Worm (Caenorhabditis elegans) whole organism, L4/young adult: ENCODE measurements around the gene unc-64.
"Not testable (repeated sequence)": the region's sequence is repeated elsewhere in the genome, so short reads cannot be mapped to it uniquely, and the experiment has no call there.

Source experiments
- W03F9.2 ChIP-seq: fragments of 150-350 bp; optimal IDR thresholded peaks from 2 replicates; lab custom pipeline; 2014; ENCODE audit warnings: missing biosample characterization, missing genetic modification characterization
- dao-5 ChIP-seq: sonication (generic microtip); optimal IDR thresholded peaks from 2 replicates; lab custom pipeline; 2016; ENCODE audit warnings: missing genotype, missing genetic modification characterization, moderate library complexity, missing compliant biosample characterization
- him-1 ChIP-seq: sonication (generic microtip); optimal IDR thresholded peaks from 2 replicates; lab custom pipeline; 2016; ENCODE audit warnings: missing genotype, missing genetic modification reagents, missing genetic modification characterization, missing compliant biosample characterization

unc-64 gene

ce11 chrIII:13272227-13272626 is 4.8 kb upstream of the unc-64 start:
- TF ChIP-seq dao-5 (no peak), him-1 (tag; lab: Kevin White, UChicago) (no peak), W03F9.2 (tag; lab: Kevin White, UChicago) (no peak)

DNA sequence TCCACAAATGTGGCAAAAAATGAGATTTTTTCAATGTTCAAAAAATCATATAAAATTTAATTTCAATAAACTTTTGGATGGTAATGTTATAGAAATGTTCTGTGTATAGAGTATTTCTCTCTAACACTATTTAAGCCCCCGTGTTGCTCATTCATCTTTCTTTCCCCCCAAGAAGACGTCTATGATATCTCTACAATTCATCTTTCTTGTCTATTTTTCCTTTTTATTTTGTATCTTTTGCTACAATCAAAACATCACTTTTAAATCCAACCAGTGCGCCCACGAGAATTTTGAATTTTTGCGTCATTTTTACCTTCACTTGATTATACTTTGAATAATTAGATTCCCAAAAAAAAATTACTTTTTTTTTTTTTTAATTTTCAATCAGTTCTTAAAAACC is 4.3 kb upstream of the unc-64 start:
- TF ChIP-seq dao-5 (no peak), W03F9.2 (tag; lab: Kevin White, UChicago) (no peak)

DNA sequence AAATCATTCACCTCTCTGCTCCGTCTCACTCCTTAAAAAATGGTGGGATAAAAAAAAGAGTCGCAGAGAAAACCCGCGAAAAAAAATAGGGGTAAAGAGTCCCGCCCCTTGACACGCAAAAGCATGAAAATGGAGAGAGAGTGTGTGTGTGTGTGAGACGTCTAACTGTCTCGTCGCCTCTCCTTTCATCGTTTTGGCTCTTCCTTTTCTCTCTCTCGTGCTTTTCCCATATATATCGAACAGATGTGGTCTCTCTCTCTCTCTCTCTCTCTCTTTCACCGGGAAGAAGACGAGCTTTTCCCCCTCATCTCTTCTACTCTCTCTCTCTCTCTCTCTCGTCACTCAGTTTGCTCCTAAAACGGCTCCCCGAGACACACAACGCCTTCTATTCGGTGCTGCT is 1.3 kb upstream of the unc-64 start:
- TF ChIP-seq dao-5, result no peak
- TF ChIP-seq him-1 (tag; lab: Kevin White, UChicago), result peak; percentile 49
- TF ChIP-seq W03F9.2 (tag; lab: Kevin White, UChicago), result no peak

ce11 chrIII:13277881-13278500 is 933 bp downstream of the unc-64 start:
- TF ChIP-seq W03F9.2 (tag; lab: Kevin White, UChicago) (no peak), dao-5 (no peak), him-1 (tag; lab: Kevin White, UChicago) (no peak)

DNA sequence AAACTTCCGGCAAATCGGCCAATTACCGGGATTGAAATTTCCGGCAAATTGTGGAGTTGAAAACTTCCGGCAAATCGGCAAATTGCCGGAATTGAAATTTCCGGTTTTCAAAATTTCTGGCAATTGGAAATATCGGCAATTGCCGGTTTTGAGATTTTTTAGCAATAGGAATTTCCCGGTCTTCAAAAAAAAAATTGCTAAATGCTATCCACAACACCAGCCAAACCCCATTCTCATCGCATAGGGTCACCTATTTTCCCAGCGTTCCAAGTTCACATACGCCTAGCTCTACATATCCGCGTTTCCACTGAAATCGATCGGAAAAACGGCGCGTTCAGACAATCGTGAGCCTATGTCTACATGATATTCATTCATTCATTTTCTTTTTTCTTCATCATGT is 8.4 kb downstream of the unc-64 start, which contains the start of gene F56A8.8:
TSS of gene F56A8.8 (plus strand) at position 301 of the 400 bp plus-strand sequence.
- TF ChIP-seq dao-5 (no peak), him-1 (tag; lab: Kevin White, UChicago) (no peak), W03F9.2 (tag; lab: Kevin White, UChicago) (no peak)

DNA sequence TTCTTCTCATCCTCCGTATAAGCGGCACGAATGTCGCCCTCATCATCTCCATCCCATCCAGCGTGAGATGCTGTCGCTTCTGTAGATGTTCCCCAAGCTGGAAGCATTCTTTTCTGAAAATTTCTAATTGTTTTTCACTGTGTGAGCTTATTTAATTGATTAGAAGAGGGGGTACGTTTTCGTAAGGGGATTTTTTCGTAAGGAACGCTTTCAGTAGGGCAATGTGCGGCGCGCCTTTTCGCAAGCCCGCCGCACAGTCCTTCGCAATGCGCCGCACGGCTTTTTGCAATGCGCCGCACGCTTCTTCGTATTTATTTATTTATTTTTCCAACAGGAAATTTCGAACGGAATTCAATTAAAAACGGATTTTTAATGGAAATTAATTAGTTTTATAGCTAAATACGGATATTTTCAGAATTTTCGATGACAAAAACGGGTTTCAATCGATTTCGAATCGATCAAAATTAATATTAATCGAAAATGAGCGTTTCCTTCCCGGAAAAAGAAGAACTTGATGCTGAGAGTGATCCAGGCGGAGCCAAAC is 16.0 kb downstream of the unc-64 start, which contains the start of gene set-25:
TSS of gene set-25 (minus strand) at position 120 of the 544 bp plus-strand sequence.
- TF ChIP-seq W03F9.2 (tag; lab: Kevin White, UChicago); him-1 (tag; lab: Kevin White, UChicago); dao-5: not testable (repeated sequence)

- TF ChIP-seq W03F9.2 (tag; lab: Kevin White, UChicago), result peak; percentile 43
Measured at ce11 chrIII:13296289-13296874, 19.3 kb downstream of the unc-64 start, which contains the start of gene npp-18. Gene npp-18, plus strand, starts transcription at chrIII:13296853.

- no peak for TF ChIP-seq W03F9.2 (tag; lab: Kevin White, UChicago)
- TF ChIP-seq him-1 (tag; lab: Kevin White, UChicago), result no peak
- no peak for TF ChIP-seq dao-5
Measured at ce11 chrIII:13298722-13299431, 21.8 kb downstream of the unc-64 start, which contains the start of gene pgm-2. Gene pgm-2, plus strand, starts transcription at chrIII:13299378.

ce11 chrIII:13301983-13302382 is 24.9 kb downstream of the unc-64 start:
- TF ChIP-seq W03F9.2 (tag; lab: Kevin White, UChicago) (no peak), him-1 (tag; lab: Kevin White, UChicago) (no peak), dao-5 (no peak)

ce11 chrIII:13302578-13302977 is 25.5 kb downstream of the unc-64 start:
- no peak for TF ChIP-seq W03F9.2 (tag; lab: Kevin White, UChicago)
- no peak for TF ChIP-seq him-1 (tag; lab: Kevin White, UChicago)
- TF ChIP-seq dao-5, result no peak

ce11 chrIII:13305537-13305936 is 28.5 kb downstream of the unc-64 start:
- TF ChIP-seq dao-5 (no peak), him-1 (tag; lab: Kevin White, UChicago) (no peak), W03F9.2 (tag; lab: Kevin White, UChicago) (no peak)

ce11 chrIII:13307107-13307506 is 30.0 kb downstream of the unc-64 start, which contains the start of the genes klp-19 and slc-36.1:
Gene klp-19, minus strand, starts transcription at chrIII:13307259.
Gene slc-36.1, plus strand, starts transcription at chrIII:13307502.
- TF ChIP-seq W03F9.2 (tag; lab: Kevin White, UChicago) (peak; percentile 52), him-1 (tag; lab: Kevin White, UChicago) (no peak), dao-5 (no peak)

ce11 chrIII:13310552-13310951 is 33.5 kb downstream of the unc-64 start:
- TF ChIP-seq him-1 (tag; lab: Kevin White, UChicago), result no peak
- TF ChIP-seq W03F9.2 (tag; lab: Kevin White, UChicago), result no peak
- TF ChIP-seq dao-5, result no peak

DNA sequence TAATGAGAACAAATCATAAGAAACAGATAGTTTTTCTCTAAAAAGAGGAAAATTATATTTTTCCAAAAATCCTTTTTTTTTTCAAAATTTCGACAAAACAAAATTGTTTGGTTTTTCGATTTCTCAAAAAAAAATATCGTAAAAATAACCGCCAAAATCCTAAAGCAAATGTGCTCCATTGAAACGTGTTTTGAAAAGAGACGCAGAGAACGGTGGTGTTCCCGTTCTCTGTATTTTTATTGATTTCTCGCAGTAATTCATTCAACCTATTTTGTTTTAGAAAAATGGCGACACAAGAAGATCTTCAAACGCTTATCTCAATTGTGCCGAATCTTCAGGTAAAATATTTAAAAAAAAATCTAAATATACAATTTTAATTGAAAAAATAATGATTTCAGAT is 36.7 kb downstream of the unc-64 start, which contains the start of gene Y43F4B.10:
TSS of gene Y43F4B.10 (plus strand) at position 281 of the 400 bp plus-strand sequence.
- no peak for TF ChIP-seq W03F9.2 (tag; lab: Kevin White, UChicago)
- TF ChIP-seq him-1 (tag; lab: Kevin White, UChicago), result no peak
- no peak for TF ChIP-seq dao-5
